Fruit fly (Drosophila melanogaster) whole organism, wandering third instar larva: ENCODE results near the gene Jon66Ci.

ENCODE experiments used
- Rel ChIP-seq, 2 experiments: fragments of 200-800 bp; sonication (Bioruptor generic) in 1 of 2; optimal IDR thresholded peaks; 2 replicates in 1 of 2; 3 replicates in 1 of 2; lab custom pipeline; 2016 to 2019; ENCODE audit warnings: mild to moderate bottlenecking in 2 of 2, missing biosample characterization in 2 of 2, missing genetic modification characterization in 2 of 2, moderate library complexity in 1 of 2
- h ChIP-seq: fragments of 200-800 bp; sonication (Bioruptor generic); optimal IDR thresholded peaks from 3 replicates; lab custom pipeline; 2016; ENCODE audit warnings: missing biosample characterization, mild to moderate bottlenecking, missing genetic modification characterization
- jim ChIP-seq: fragments of 175-275, 200-325 bp; sonication (Bioruptor generic); optimal IDR thresholded peaks from 2 replicates; lab custom pipeline; 2016; ENCODE audit warnings: missing biosample characterization, mild to moderate bottlenecking, missing genetic modification characterization
- pan ChIP-seq: fragments of >200 bp; optimal IDR thresholded peaks from 2 replicates; lab custom pipeline; 2017
- psq ChIP-seq: fragments of 200-800 bp; sonication (Bioruptor generic); optimal IDR thresholded peaks from 3 replicates; lab custom pipeline; 2017; ENCODE audit warnings: missing biosample characterization, mild to moderate bottlenecking, missing genetic modification characterization, moderate library complexity
- sv ChIP-seq: fragments of 200-800 bp; sonication (Bioruptor generic); optimal IDR thresholded peaks from 3 replicates; lab custom pipeline; 2016; ENCODE audit warnings: missing biosample characterization, missing genetic modification characterization

dm6 chr3L:8398763-8399445 is 7.6 kb downstream of the Jon66Ci start:
- TF ChIP-seq Rel (GFP tag; optimal IDR thresholded peaks at IDR 0.05; lab: Kevin White, UChicago) (no peak), Rel (tag; optimal IDR thresholded peaks at IDR 0.05; lab: Kevin White, UChicago) (peak; percentile 32), sv (GFP tag; lab: Kevin White, UChicago) (no peak), jim (no peak), pan (no peak), h (no peak), psq (GFP tag; lab: Kevin White, UChicago) (peak; percentile 58)
